Fruit fly (Drosophila melanogaster) whole organism, embryonic: Measurements from ENCODE around the gene Wdr59.

ENCODE experiments used
- Atf-2 ChIP-seq: fragments of 200-800 bp; sonication (Bioruptor generic); optimal IDR thresholded peaks from 2 replicates; lab custom pipeline; 2016; ENCODE audit warnings: missing biosample characterization, missing genetic modification characterization
- C15 ChIP-seq: fragments of 200-800 bp; sonication (Bioruptor generic); IDR thresholded peaks from 3 replicates; pipeline ENCODE4 v1.3.6; 2022; ENCODE audit warnings: missing biosample characterization, missing genetic modification characterization
- CG12071 ChIP-seq: fragments of 200-800 bp; sonication (Bioruptor generic); optimal IDR thresholded peaks from 3 replicates; lab custom pipeline; 2018; ENCODE audit warnings: missing biosample characterization, mild to moderate bottlenecking, missing genetic modification characterization
- CG12219 ChIP-seq: fragments of 200-800 bp; sonication (Bioruptor generic); optimal IDR thresholded peaks from 3 replicates; lab custom pipeline; 2018; ENCODE audit warnings: missing biosample characterization, mild to moderate bottlenecking, missing genetic modification characterization
- CG13894 ChIP-seq: fragments of 200-800 bp; sonication (Bioruptor generic); optimal IDR thresholded peaks from 3 replicates; lab custom pipeline; 2018; ENCODE audit warnings: missing biosample characterization, mild to moderate bottlenecking, missing genetic modification characterization, moderate library complexity
- CG1529 ChIP-seq: fragments of 200-800 bp; sonication (Bioruptor generic); optimal IDR thresholded peaks from 3 replicates; lab custom pipeline; 2018; ENCODE audit warnings: missing biosample characterization, missing genetic modification characterization
- CG17568 ChIP-seq: fragments of 200-800 bp; sonication (Bioruptor generic); optimal IDR thresholded peaks from 2 replicates; lab custom pipeline; 2018; ENCODE audit warnings: missing biosample characterization, mild to moderate bottlenecking, missing genetic modification characterization, moderate library complexity
- CG17829 ChIP-seq: fragments of 200-800 bp; optimal IDR thresholded peaks from 2 replicates; lab custom pipeline; 2019; ENCODE audit warnings: missing biosample characterization, mild to moderate bottlenecking, missing genetic modification characterization, moderate library complexity
- CG18011 ChIP-seq: fragments of 200-800 bp; sonication (Bioruptor generic); optimal IDR thresholded peaks from 2 replicates; lab custom pipeline; 2017; ENCODE audit warnings: missing biosample characterization, missing genetic modification characterization, mild to moderate bottlenecking, moderate library complexity, missing genotype
- CG2199 ChIP-seq: fragments of 200-800 bp; sonication (Bioruptor generic); IDR thresholded peaks from 3 replicates; pipeline ENCODE4 v1.3.6; 2022; ENCODE audit warnings: missing biosample characterization, missing genetic modification characterization
- CG3065 ChIP-seq: fragments of 200-800 bp; sonication (Bioruptor generic); optimal IDR thresholded peaks from 2 replicates; lab custom pipeline; 2016; ENCODE audit warnings: missing biosample characterization, missing genetic modification characterization
- CG42726 ChIP-seq: fragments of 200-800 bp; sonication (Bioruptor generic); IDR thresholded peaks from 2 replicates; pipeline ENCODE4 v1.3.6; 2022; ENCODE audit warnings: missing biosample characterization, missing genetic modification characterization; ENCODE audit not compliant: partially characterized antibody
- CG8478 ChIP-seq: fragments of >200 bp; optimal IDR thresholded peaks from 2 replicates; lab custom pipeline; 2018
- CG9817 ChIP-seq: fragments of 200-800 bp; sonication (Bioruptor generic); optimal IDR thresholded peaks from 2 replicates; lab custom pipeline; 2018; ENCODE audit warnings: missing biosample characterization, mild to moderate bottlenecking, missing genetic modification characterization, moderate library complexity
- Hey ChIP-seq: fragments of 200-800 bp; sonication (Bioruptor generic); optimal IDR thresholded peaks from 3 replicates; lab custom pipeline; 2018; ENCODE audit warnings: missing biosample characterization, mild to moderate bottlenecking, missing genetic modification characterization
- MTF-1 ChIP-seq: fragments of 200-800 bp; sonication (Bioruptor generic); optimal IDR thresholded peaks from 2 replicates; lab custom pipeline; 2018; ENCODE audit warnings: missing biosample characterization, mild to moderate bottlenecking, missing genetic modification characterization, borderline replicate concordance
- NK7.1 ChIP-seq: fragments of 200-800 bp; sonication (Bioruptor generic); optimal IDR thresholded peaks from 3 replicates; lab custom pipeline; 2016; ENCODE audit warnings: missing biosample characterization, missing genetic modification characterization
- Nf-YB ChIP-seq: fragments of 200-800 bp; sonication (Bioruptor generic); optimal IDR thresholded peaks from 3 replicates; lab custom pipeline; 2019; ENCODE audit warnings: missing biosample characterization, mild to moderate bottlenecking, missing genetic modification characterization, moderate library complexity
- PHDP ChIP-seq: fragments of 200-800 bp; sonication (Bioruptor generic); optimal IDR thresholded peaks from 3 replicates; lab custom pipeline; 2018; ENCODE audit warnings: missing biosample characterization, mild to moderate bottlenecking, missing genetic modification characterization, moderate library complexity
- Pdp1 ChIP-seq, 2 experiments: fragments of 200-800 bp; sonication (Bioruptor generic); optimal IDR thresholded peaks; 3 replicates each; lab custom pipeline; 2016; ENCODE audit warnings: missing biosample characterization in 2 of 2, missing genetic modification characterization in 2 of 2, mild to moderate bottlenecking in 1 of 2, moderate library complexity in 1 of 2
- Rfx ChIP-seq: fragments of 200-800 bp; sonication (Bioruptor generic); IDR thresholded peaks from 2 replicates; pipeline ENCODE4 v1.3.6; 2022; ENCODE audit warnings: missing biosample characterization, missing genetic modification characterization
- Sox102F ChIP-seq: fragments of 200-800 bp; sonication (Bioruptor generic); optimal IDR thresholded peaks from 2 replicates; lab custom pipeline; 2018; ENCODE audit warnings: missing biosample characterization, mild to moderate bottlenecking, missing genetic modification characterization, moderate library complexity
- TFAM ChIP-seq: fragments of 200-800 bp; sonication (Bioruptor generic); optimal IDR thresholded peaks from 2 replicates; lab custom pipeline; 2017; ENCODE audit warnings: missing biosample characterization, missing genetic modification characterization, inconsistent platforms
- Usf ChIP-seq: fragments of 200-800 bp; sonication (Bioruptor generic); optimal IDR thresholded peaks from 2 replicates; lab custom pipeline; 2017; ENCODE audit warnings: missing genotype, missing biosample characterization, missing genetic modification characterization
- Xbp1 ChIP-seq: fragments of 200-800 bp; sonication (Bioruptor generic); optimal IDR thresholded peaks from 3 replicates; lab custom pipeline; 2016; ENCODE audit warnings: missing biosample characterization, mild to moderate bottlenecking, missing genetic modification characterization
- ab ChIP-seq: fragments of 200-800 bp; sonication (Bioruptor generic); optimal IDR thresholded peaks from 2 replicates; lab custom pipeline; 2016; ENCODE audit warnings: missing biosample characterization, missing genetic modification characterization
- bigmax ChIP-seq: fragments of 200-800 bp; sonication (Bioruptor generic); optimal IDR thresholded peaks from 2 replicates; lab custom pipeline; 2018; ENCODE audit warnings: missing biosample characterization, mild to moderate bottlenecking, missing genetic modification characterization
- chm ChIP-seq: fragments of 200-800 bp; sonication (Bioruptor generic); IDR thresholded peaks from 2 replicates; pipeline ENCODE4 v1.3.6; 2022; ENCODE audit warnings: missing biosample characterization, missing genetic modification characterization
- dmrt11E ChIP-seq: fragments of 200-800 bp; sonication (Bioruptor generic); optimal IDR thresholded peaks from 3 replicates; lab custom pipeline; 2018; ENCODE audit warnings: missing biosample characterization, mild to moderate bottlenecking, missing genetic modification characterization, moderate library complexity
- dysf ChIP-seq: fragments of 200-800 bp; sonication (Bioruptor generic); IDR thresholded peaks from 3 replicates; pipeline ENCODE4 v1.3.6; 2022; ENCODE audit warnings: missing biosample characterization, missing genetic modification characterization
- fu2 ChIP-seq: fragments of 200-800 bp; sonication (Bioruptor generic); optimal IDR thresholded peaks from 2 replicates; lab custom pipeline; 2016; ENCODE audit warnings: missing biosample characterization, missing genetic modification characterization
- grn ChIP-seq: fragments of 200-800 bp; sonication (Bioruptor generic); optimal IDR thresholded peaks from 3 replicates; lab custom pipeline; 2017; ENCODE audit warnings: missing biosample characterization, missing genetic modification characterization
- ham ChIP-seq: fragments of 200-800 bp; sonication (Bioruptor generic); IDR thresholded peaks from 2 replicates; pipeline ENCODE4 v1.3.6; 2022; ENCODE audit warnings: missing biosample characterization, missing genetic modification characterization
- hkb ChIP-seq, 2 experiments: fragments of 200-800 bp in 1 of 2; fragments of >200 bp in 1 of 2; sonication (Bioruptor generic) in 1 of 2; IDR thresholded peaks in 1 of 2; optimal IDR thresholded peaks in 1 of 2; 2 replicates each; pipeline versions ENCODE4 v1.3.6 to Lab custom; 2017 to 2022; ENCODE audit warnings: missing biosample characterization in 1 of 2, missing genetic modification characterization in 1 of 2
- ind ChIP-seq: fragments of 200-800 bp; sonication (Bioruptor generic); optimal IDR thresholded peaks from 3 replicates; lab custom pipeline; 2016; ENCODE audit warnings: missing biosample characterization, missing genetic modification characterization
- jumu ChIP-seq: fragments of 200-800 bp; sonication (Bioruptor generic); optimal IDR thresholded peaks from 3 replicates; lab custom pipeline; 2016; ENCODE audit warnings: missing biosample characterization, missing genetic modification characterization
- lilli ChIP-seq: fragments of 200-800 bp; sonication (Bioruptor generic); optimal IDR thresholded peaks from 3 replicates; lab custom pipeline; 2016; ENCODE audit warnings: missing biosample characterization, missing genetic modification characterization
- lmd ChIP-seq: fragments of 200-800 bp; sonication (Bioruptor generic); IDR thresholded peaks from 2 replicates; pipeline ENCODE4 v1.3.6; 2022; ENCODE audit warnings: missing biosample characterization, missing genetic modification characterization
- oc ChIP-seq: fragments of 200-800 bp; sonication (Bioruptor generic); optimal IDR thresholded peaks from 2 replicates; lab custom pipeline; 2018; ENCODE audit warnings: missing biosample characterization, mild to moderate bottlenecking, missing genetic modification characterization, moderate library complexity
- peb ChIP-seq: fragments of 200-800 bp; sonication (Bioruptor generic); IDR thresholded peaks from 2 replicates; pipeline ENCODE4 v1.3.6; 2022; ENCODE audit warnings: missing biosample characterization, missing genetic modification characterization
- prd ChIP-seq, 3 experiments: fragments of >200 bp in 2 of 3; fragments of 200-800 bp in 1 of 3; sonication (Bioruptor generic) in 1 of 3; optimal IDR thresholded peaks in 2 of 3; IDR thresholded peaks in 1 of 3; 2 replicates in 2 of 3; 3 replicates in 1 of 3; pipeline versions ENCODE4 v1.3.6 to Lab custom; 2017 to 2022; ENCODE audit warnings: missing biosample characterization in 1 of 3, missing genetic modification characterization in 1 of 3
- sens ChIP-seq: fragments of 200-800 bp; sonication (Bioruptor generic); peaks from one replicate; lab custom pipeline; 2016; ENCODE audit warnings: missing biosample characterization, missing genetic modification characterization
- tna ChIP-seq: fragments of 200-800 bp; sonication (Bioruptor generic); IDR thresholded peaks from 2 replicates; pipeline ENCODE4 v1.3.6; 2022; ENCODE audit warnings: missing biosample characterization, missing genetic modification characterization; ENCODE audit not compliant: partially characterized antibody
- twi ChIP-seq: fragments of 200-800 bp; optimal IDR thresholded peaks from 2 replicates; lab custom pipeline; 2019; ENCODE audit warnings: missing biosample characterization, mild to moderate bottlenecking, missing genetic modification characterization, moderate library complexity
- unpg ChIP-seq: fragments of 200-800 bp; sonication (Bioruptor generic); optimal IDR thresholded peaks from 3 replicates; lab custom pipeline; 2018; ENCODE audit warnings: missing biosample characterization, mild to moderate bottlenecking, missing genetic modification characterization, moderate library complexity
- z ChIP-seq: fragments of 200-800 bp; sonication (Bioruptor generic); IDR thresholded peaks from 3 replicates; pipeline ENCODE4 v1.3.6; 2022; ENCODE audit warnings: missing biosample characterization, missing genetic modification characterization

Wdr59 gene

dm6 chr2L:11065932-11066823 is 25.1 kb upstream of the Wdr59 start (continued):
- no peak for TF ChIP-seq CG17829 (tag; lab: Kevin White, UChicago)
- TF ChIP-seq dmrt11E, result no peak
- no peak for TF ChIP-seq prd (optimal IDR thresholded peaks at IDR 0.05; lab: Kevin White, UChicago)
- TF ChIP-seq prd (GFP tag; IDR thresholded peaks at IDR 0.05; lab: Robert Waterston, UW), result 0 out of 3 replicates have a peak, but pooled peaks have one; percentile 33
- no peak for TF ChIP-seq CG13894 (tag; lab: Kevin White, UChicago)
- TF ChIP-seq tna, result no peak
- no peak for TF ChIP-seq CG42726 (GFP tag; lab: Robert Waterston, UW)
- no peak for TF ChIP-seq NK7.1 (GFP tag; lab: Kevin White, UChicago)
- TF ChIP-seq CG12071, result no peak
- peak in 1 of 2 experiments; percentile 26 for TF ChIP-seq Pdp1 (GFP tag; optimal IDR thresholded peaks at IDR 0.05; lab: Kevin White, UChicago)
- TF ChIP-seq Usf (GFP tag; lab: Kevin White, UChicago), result peak; percentile 19
- peak; percentile 50; the same call in 2 of the 3 replicates for TF ChIP-seq dysf (GFP tag; lab: Robert Waterston, UW)
- TF ChIP-seq Nf-YB, result no peak
- TF ChIP-seq chm (GFP tag; lab: Robert Waterston, UW), result no peak
- peak; percentile 46 for TF ChIP-seq ind (GFP tag; lab: Kevin White, UChicago)
- peak; percentile 34; the same call in 1 of the 2 replicates for TF ChIP-seq lmd (GFP tag; lab: Robert Waterston, UW)
- no peak for TF ChIP-seq CG1529 (GFP tag; lab: Kevin White, UChicago)
- no peak for TF ChIP-seq peb
- peak; percentile 83 for TF ChIP-seq sens (GFP tag; lab: Kevin White, UChicago)
- TF ChIP-seq PHDP (tag; lab: Kevin White, UChicago), result no peak
- TF ChIP-seq ab (GFP tag; lab: Kevin White, UChicago), result no peak
- no peak for TF ChIP-seq bigmax (GFP tag; lab: Kevin White, UChicago)
- no peak for TF ChIP-seq Hey (tag; lab: Kevin White, UChicago)
- peak; percentile 38 for TF ChIP-seq Xbp1 (GFP tag; lab: Kevin White, UChicago)
- no peak for TF ChIP-seq twi
- peak; percentile 50 for TF ChIP-seq lilli (GFP tag; lab: Kevin White, UChicago)
- TF ChIP-seq Sox102F (GFP tag; lab: Kevin White, UChicago), result peak; percentile 43
- TF ChIP-seq CG18011, result no peak
- TF ChIP-seq TFAM (GFP tag; lab: Kevin White, UChicago), result no peak
- no peak for TF ChIP-seq CG8478
- no peak for TF ChIP-seq CG12219
- no peak for TF ChIP-seq CG17568 (GFP tag; lab: Kevin White, UChicago)
- TF ChIP-seq CG9817, result peak; percentile 15
- no peak for TF ChIP-seq oc
- 0 out of 2 replicates have a peak, but pooled peaks have one; percentile 12 for TF ChIP-seq Rfx (GFP tag; lab: Robert Waterston, UW)
- no peak for TF ChIP-seq hkb (optimal IDR thresholded peaks at IDR 0.05; lab: Kevin White, UChicago)
- no peak for TF ChIP-seq hkb (GFP tag; IDR thresholded peaks at IDR 0.05; lab: Robert Waterston, UW)
- no peak for TF ChIP-seq CG3065 (GFP tag; lab: Kevin White, UChicago)
- TF ChIP-seq fu2, result no peak
- no peak for TF ChIP-seq ham (GFP tag; lab: Robert Waterston, UW)
- no peak for TF ChIP-seq jumu (GFP tag; lab: Kevin White, UChicago)
- TF ChIP-seq unpg (GFP tag; lab: Kevin White, UChicago), result peak; percentile 6
- no peak for TF ChIP-seq grn
- no peak for TF ChIP-seq MTF-1
- TF ChIP-seq C15, result no peak
- TF ChIP-seq z, result no peak
- TF ChIP-seq CG2199 (GFP tag; lab: Robert Waterston, UW), result peak; percentile 100
- no peak for TF ChIP-seq Atf-2 (GFP tag; lab: Kevin White, UChicago)
- TF ChIP-seq, all 482 proteins: peak for 67
